Worm (Caenorhabditis elegans): ENCODE measurements around the gene srbc-67.

DNA sequence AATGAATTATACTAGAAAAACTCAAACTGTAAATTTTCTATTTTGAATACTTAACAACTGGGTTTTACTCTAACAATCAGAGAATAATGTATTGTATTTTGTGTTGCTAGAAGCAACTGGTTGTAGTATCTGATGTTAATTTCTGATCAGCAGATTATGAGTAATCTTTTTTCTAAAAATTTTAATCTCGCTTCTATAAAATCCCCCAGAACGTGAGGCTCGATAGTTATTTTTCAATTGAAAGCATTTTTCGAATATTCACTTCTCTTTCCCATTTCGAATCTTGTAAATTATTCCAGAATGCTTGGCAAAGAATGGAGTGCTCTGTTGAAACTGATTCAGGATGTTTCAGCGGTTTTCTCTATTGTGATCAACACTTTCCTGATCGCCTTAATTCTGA lies 23.1 kb downstream of the srbc-67 start, which contains the start of gene str-227:
- TF ChIP-seq W03F9.2 (tag; optimal IDR thresholded peaks at IDR 0.05): no peak
- no peak for TF ChIP-seq dao-5 (tag; optimal IDR thresholded peaks at IDR 0.05)

Measured in whole organism, L4/young adult.